Fruit fly (Drosophila melanogaster) whole organism, prepupa: ENCODE results near the gene CG15824.

Source experiments
- Blimp-1 ChIP-seq: fragments of 200-800 bp; sonication (Bioruptor generic); optimal IDR thresholded peaks from 3 replicates; lab custom pipeline; 2017; ENCODE audit warnings: missing biosample characterization, missing genetic modification characterization, mild to moderate bottlenecking, moderate library complexity, missing genetic modification reagents
- CG10631 ChIP-seq: fragments of 200-800 bp; sonication (Bioruptor generic); optimal IDR thresholded peaks from 2 replicates; lab custom pipeline; 2016; ENCODE audit warnings: missing biosample characterization, missing genetic modification characterization
- CG10669 ChIP-seq: fragments of 200-800 bp; sonication (Bioruptor generic); optimal IDR thresholded peaks from 3 replicates; lab custom pipeline; 2018; ENCODE audit warnings: missing biosample characterization, mild to moderate bottlenecking, missing genetic modification characterization, moderate library complexity
- CG11294 ChIP-seq: fragments of 200-800 bp; sonication (Bioruptor generic); IDR thresholded peaks from 2 replicates; pipeline ENCODE4 v1.3.6; 2022; ENCODE audit warnings: missing biosample characterization, missing genetic modification characterization
- CG11762 ChIP-seq: fragments of 200-800 bp; sonication (Bioruptor generic); optimal IDR thresholded peaks from 3 replicates; lab custom pipeline; 2016; ENCODE audit warnings: missing biosample characterization, missing genetic modification characterization; ENCODE audit not compliant: insufficient read depth
- CG11902 ChIP-seq: fragments of 200-800 bp; sonication (Bioruptor generic); optimal IDR thresholded peaks from 3 replicates; lab custom pipeline; 2016; ENCODE audit warnings: missing biosample characterization, missing genetic modification characterization
- CG15336 ChIP-seq: fragments of 200-800 bp; sonication (Bioruptor generic); IDR thresholded peaks from 2 replicates; pipeline ENCODE4 v1.3.6; 2022; ENCODE audit warnings: missing biosample characterization, missing genetic modification characterization
- CG16779 ChIP-seq: fragments of 200-800 bp; sonication (Bioruptor generic); optimal IDR thresholded peaks from 3 replicates; lab custom pipeline; 2017; ENCODE audit warnings: missing biosample characterization, mild to moderate bottlenecking, missing genetic modification characterization
- CG31627 ChIP-seq: fragments of 200-800 bp; sonication (Bioruptor generic); optimal IDR thresholded peaks from 3 replicates; lab custom pipeline; 2016; ENCODE audit warnings: missing biosample characterization, missing genetic modification characterization
- CG32006 ChIP-seq: fragments of 200-800 bp; sonication (Bioruptor generic); optimal IDR thresholded peaks from 3 replicates; lab custom pipeline; 2017; ENCODE audit warnings: missing biosample characterization, mild to moderate bottlenecking, missing genetic modification characterization
- CG34406 ChIP-seq: fragments of 200-800 bp; sonication (Bioruptor generic); optimal IDR thresholded peaks from 3 replicates; lab custom pipeline; 2016; ENCODE audit warnings: missing biosample characterization, missing genetic modification characterization
- CG3919 ChIP-seq: fragments of 200-800 bp; sonication (Bioruptor generic); optimal IDR thresholded peaks from 3 replicates; lab custom pipeline; 2016; ENCODE audit warnings: missing biosample characterization, missing genetic modification characterization
- CG6163 ChIP-seq: fragments of 200-800 bp; sonication (Bioruptor generic); IDR thresholded peaks from 3 replicates; pipeline ENCODE4 v1.3.6; 2022; ENCODE audit warnings: missing biosample characterization, missing genetic modification characterization
- CG6276 ChIP-seq: fragments of 200-800 bp; sonication (Bioruptor generic); optimal IDR thresholded peaks from 2 replicates; lab custom pipeline; 2017; ENCODE audit warnings: missing biosample characterization, mild to moderate bottlenecking, missing genetic modification characterization
- CG6792 ChIP-seq: fragments of 200-800 bp; sonication (Bioruptor generic); optimal IDR thresholded peaks from 3 replicates; lab custom pipeline; 2016; ENCODE audit warnings: missing biosample characterization, missing genetic modification characterization
- CG6808 ChIP-seq: fragments of 200-800 bp; sonication (Bioruptor generic); optimal IDR thresholded peaks from 3 replicates; lab custom pipeline; 2017; ENCODE audit warnings: missing biosample characterization, missing genetic modification characterization, mild to moderate bottlenecking, moderate library complexity, missing genetic modification reagents
- CG6854 ChIP-seq: fragments of 200-800 bp; sonication (Bioruptor generic); optimal IDR thresholded peaks from 2 replicates; lab custom pipeline; 2017; ENCODE audit warnings: missing biosample characterization, mild to moderate bottlenecking, missing genetic modification characterization
- CG8119 ChIP-seq: fragments of 200-800 bp; sonication (Bioruptor generic); IDR thresholded peaks from 3 replicates; pipeline ENCODE4 v1.3.6; 2022; ENCODE audit warnings: missing biosample characterization, missing genetic modification characterization
- CG8319 ChIP-seq: fragments of 200-800 bp; sonication (Bioruptor generic); optimal IDR thresholded peaks from 3 replicates; lab custom pipeline; 2016; ENCODE audit warnings: missing biosample characterization, missing genetic modification characterization
- CG8632 ChIP-seq: fragments of 200-800 bp; sonication (Bioruptor generic); optimal IDR thresholded peaks from 3 replicates; lab custom pipeline; 2016; ENCODE audit warnings: missing biosample characterization, missing genetic modification characterization
- CG9139 ChIP-seq: fragments of 200-800 bp; sonication (Bioruptor generic); optimal IDR thresholded peaks from 3 replicates; lab custom pipeline; 2017; ENCODE audit warnings: missing biosample characterization, mild to moderate bottlenecking, missing genetic modification characterization
- Eip75B ChIP-seq: fragments of 200-800 bp; sonication (Bioruptor generic); optimal IDR thresholded peaks from 3 replicates; lab custom pipeline; 2016; ENCODE audit warnings: missing biosample characterization, missing genetic modification characterization
- Eip93F ChIP-seq: fragments of 200-800 bp; sonication (Bioruptor generic); optimal IDR thresholded peaks from 2 replicates; lab custom pipeline; 2016; ENCODE audit warnings: missing biosample characterization, mild to moderate bottlenecking, missing genetic modification characterization
- Ets21C ChIP-seq: fragments of 200-800 bp; sonication (Bioruptor generic); optimal IDR thresholded peaks from 3 replicates; lab custom pipeline; 2016; ENCODE audit warnings: missing biosample characterization, missing genetic modification characterization
- Ets96B ChIP-seq: fragments of 200-800 bp; optimal IDR thresholded peaks from 2 replicates; lab custom pipeline; 2019; ENCODE audit warnings: missing biosample characterization, mild to moderate bottlenecking, missing genetic modification characterization, moderate library complexity
- Gug ChIP-seq: fragments of 200-800 bp; sonication (Bioruptor generic); IDR thresholded peaks from 2 replicates; pipeline ENCODE4 v1.3.6; 2022; ENCODE audit warnings: missing biosample characterization, missing genetic modification characterization
- Hr38 ChIP-seq: sonication (Bioruptor generic); optimal IDR thresholded peaks from 2 replicates; lab custom pipeline; 2016; ENCODE audit warnings: missing biosample characterization, missing genetic modification characterization
- Hr4 ChIP-seq: fragments of 200-800 bp; sonication (Bioruptor generic); optimal IDR thresholded peaks from 3 replicates; lab custom pipeline; 2016; ENCODE audit warnings: missing biosample characterization, missing genetic modification characterization
- OdsH ChIP-seq: fragments of 200-800 bp; sonication (Bioruptor generic); optimal IDR thresholded peaks from 3 replicates; lab custom pipeline; 2016; ENCODE audit warnings: missing biosample characterization, missing genetic modification characterization
- Smox ChIP-seq: fragments of 200-800 bp; sonication (Bioruptor generic); optimal IDR thresholded peaks from 3 replicates; lab custom pipeline; 2016; ENCODE audit warnings: missing biosample characterization, missing genetic modification characterization
- Sox14 ChIP-seq: fragments of 200-800 bp; sonication (Bioruptor generic); optimal IDR thresholded peaks from 3 replicates; lab custom pipeline; 2016; ENCODE audit warnings: missing biosample characterization, missing genetic modification characterization
- Sox15 ChIP-seq: fragments of 200-800 bp; sonication (Bioruptor generic); optimal IDR thresholded peaks from 3 replicates; lab custom pipeline; 2016; ENCODE audit warnings: missing biosample characterization, missing genetic modification characterization
- achi ChIP-seq: fragments of 200-800 bp; sonication (Bioruptor generic); optimal IDR thresholded peaks from 3 replicates; lab custom pipeline; 2016; ENCODE audit warnings: missing biosample characterization, missing genetic modification characterization
- cyc ChIP-seq: fragments of 200-800 bp; sonication (Bioruptor generic); optimal IDR thresholded peaks from 3 replicates; lab custom pipeline; 2016; ENCODE audit warnings: missing biosample characterization, missing genetic modification characterization
- dac ChIP-seq: fragments of 200-800 bp; sonication (Bioruptor generic); optimal IDR thresholded peaks from 2 replicates; lab custom pipeline; 2017; ENCODE audit warnings: missing biosample characterization, mild to moderate bottlenecking, missing genetic modification characterization
- dsx ChIP-seq: fragments of 200-800 bp; optimal IDR thresholded peaks from 3 replicates; lab custom pipeline; 2019; ENCODE audit warnings: missing biosample characterization, mild to moderate bottlenecking, missing genetic modification characterization, moderate library complexity; ENCODE audit not compliant: poor library complexity, severe bottlenecking
- eg ChIP-seq: fragments of 200-800 bp; sonication (Bioruptor generic); IDR thresholded peaks from 3 replicates; pipeline ENCODE4 v1.3.6; 2022; ENCODE audit warnings: missing biosample characterization, missing genetic modification characterization
- esn ChIP-seq: fragments of 200-800 bp; sonication (Bioruptor generic); optimal IDR thresholded peaks from 2 replicates; lab custom pipeline; 2016; ENCODE audit warnings: missing biosample characterization, mild to moderate bottlenecking, missing genetic modification characterization, moderate library complexity
- fd59A ChIP-seq: fragments of 200-800 bp; sonication (Bioruptor generic); optimal IDR thresholded peaks from 2 replicates; lab custom pipeline; 2017; ENCODE audit warnings: missing biosample characterization, mild to moderate bottlenecking, missing genetic modification characterization, missing genetic modification reagents
- fd85E ChIP-seq: fragments of 200-800 bp; sonication (Bioruptor generic); optimal IDR thresholded peaks from 3 replicates; lab custom pipeline; 2016; ENCODE audit warnings: missing biosample characterization, missing genetic modification characterization
- fkh ChIP-seq: fragments of 200-800 bp; sonication (Bioruptor generic); optimal IDR thresholded peaks from 3 replicates; lab custom pipeline; 2017; ENCODE audit warnings: missing biosample characterization, mild to moderate bottlenecking, missing genetic modification characterization, moderate library complexity
- salr ChIP-seq, 2 experiments: fragments of 200-800 bp; sonication (Bioruptor generic); optimal IDR thresholded peaks; 3 replicates each; lab custom pipeline; 2016 to 2018; ENCODE audit warnings: missing biosample characterization in 2 of 2, missing genetic modification characterization in 2 of 2, mild to moderate bottlenecking in 1 of 2
- ss ChIP-seq, 2 experiments: fragments of 200-800 bp; sonication (Bioruptor generic); optimal IDR thresholded peaks; 2 replicates in 1 of 2; 3 replicates in 1 of 2; lab custom pipeline; 2017 to 2018; ENCODE audit warnings: mild to moderate bottlenecking in 2 of 2, missing biosample characterization in 2 of 2, missing genetic modification characterization in 2 of 2, moderate library complexity in 1 of 2
- topi ChIP-seq: fragments of 200-800 bp; sonication (Bioruptor generic); optimal IDR thresholded peaks from 3 replicates; lab custom pipeline; 2016; ENCODE audit warnings: missing biosample characterization, missing genetic modification characterization
- vri ChIP-seq: fragments of 200-800 bp; sonication (Bioruptor generic); optimal IDR thresholded peaks from 3 replicates; lab custom pipeline; 2016; ENCODE audit warnings: missing biosample characterization, mild to moderate bottlenecking, missing genetic modification characterization

Gene CG15824

DNA sequence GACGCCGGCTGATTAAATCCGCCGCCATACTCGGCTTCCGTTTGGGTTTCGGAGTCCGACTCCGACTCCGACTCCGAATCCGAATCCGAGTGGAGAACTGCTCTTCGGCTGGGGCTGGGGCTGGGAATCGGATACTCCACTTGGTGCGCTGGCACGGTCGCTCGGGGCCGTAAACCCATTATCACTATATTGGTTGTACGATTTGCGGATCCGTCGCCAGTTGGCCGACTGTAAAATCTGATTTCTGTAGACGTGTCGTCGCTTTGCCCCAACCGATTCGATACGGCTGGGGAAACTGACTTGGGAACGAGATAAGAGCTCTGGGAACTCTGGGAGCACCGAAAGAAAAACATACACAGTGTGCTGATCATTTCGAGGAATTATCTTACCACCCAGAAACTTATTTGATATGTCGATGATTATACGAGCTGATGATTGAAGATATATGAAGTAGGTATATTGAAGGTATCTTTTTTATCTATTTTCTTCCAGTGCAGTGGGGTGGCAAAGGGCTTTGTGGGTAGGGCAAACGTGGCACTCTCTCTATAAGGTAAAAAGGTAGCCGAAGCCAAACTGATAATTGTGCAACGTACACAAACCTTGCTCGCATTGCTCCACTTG is 26.9 kb downstream of the CG15824 start (continued):
- TF ChIP-seq CG8632 (GFP tag; lab: Kevin White, UChicago) (no peak), Hr4 (GFP tag; lab: Kevin White, UChicago) (no peak), eg (GFP tag; lab: Robert Waterston, UW) (0 out of 3 replicates have a peak, but pooled peaks have one; percentile 34), CG10631 (GFP tag; lab: Kevin White, UChicago) (peak; percentile 13), Eip93F (no peak), CG6792 (GFP tag; lab: Kevin White, UChicago) (peak; percentile 40), CG34406 (GFP tag; lab: Kevin White, UChicago) (no peak), fd85E (GFP tag; lab: Kevin White, UChicago) (no peak)

DNA sequence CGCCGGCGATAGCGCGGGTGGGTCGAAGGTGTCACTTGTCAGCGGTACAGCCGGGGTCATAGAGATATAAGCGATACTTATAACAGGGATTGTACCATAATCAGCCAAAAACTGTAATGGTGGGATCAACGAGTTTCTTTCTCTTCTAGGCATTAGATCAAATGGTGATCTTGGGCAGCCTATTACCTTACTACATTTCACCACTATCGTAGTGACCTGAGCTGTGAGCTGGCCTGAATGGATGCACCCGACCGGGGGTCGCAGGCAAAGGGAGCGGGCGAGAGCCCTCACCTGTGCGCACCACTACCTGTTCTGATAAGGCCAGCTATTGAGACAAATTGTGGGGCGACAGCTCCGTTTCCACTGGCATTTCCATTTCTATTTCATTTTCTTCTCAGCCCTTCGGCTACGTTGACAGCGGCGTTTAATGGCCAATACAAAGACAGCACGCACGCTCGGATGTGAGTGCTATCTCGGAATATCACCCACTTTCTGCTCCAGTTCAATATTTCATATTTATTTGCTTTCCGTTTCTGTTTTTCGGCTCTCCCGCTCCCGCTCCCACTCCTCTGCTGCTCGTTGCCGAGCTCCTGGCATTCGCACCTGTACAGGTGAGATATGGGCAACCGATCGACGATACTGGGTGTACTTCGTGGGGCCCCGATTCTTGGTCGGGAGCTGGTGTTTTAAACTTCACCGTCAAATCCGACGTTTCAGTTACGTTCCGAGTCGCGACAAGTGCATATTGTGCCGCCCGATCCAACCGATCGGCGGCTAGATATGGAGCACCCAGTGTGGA is 28.1 kb downstream of the CG15824 start:
- peak; percentile 17 for TF ChIP-seq Sox15 (GFP tag; lab: Kevin White, UChicago)
- no peak for TF ChIP-seq fd85E (GFP tag; lab: Kevin White, UChicago)
- TF ChIP-seq Ets21C (GFP tag; lab: Kevin White, UChicago) = no peak
- no peak for TF ChIP-seq vri (GFP tag; lab: Kevin White, UChicago)
- no peak for TF ChIP-seq CG6854 (GFP tag; lab: Kevin White, UChicago)
- TF ChIP-seq Gug = peak; percentile 29; the same call in 1 of the 2 replicates
- no peak for TF ChIP-seq ss (GFP tag; optimal IDR thresholded peaks at IDR 0.05; lab: Kevin White, UChicago)
- peak; percentile 16 for TF ChIP-seq Sox14 (GFP tag; lab: Kevin White, UChicago)
- TF ChIP-seq fkh = peak; percentile 20
- peak; percentile 24 for TF ChIP-seq CG6276 (GFP tag; lab: Kevin White, UChicago)
- TF ChIP-seq Smox (GFP tag; lab: Kevin White, UChicago) = no peak
- TF ChIP-seq CG15336 (GFP tag; lab: Robert Waterston, UW) = 0 out of 2 replicates have a peak, but pooled peaks have one; percentile 35
- peak; percentile 28 for TF ChIP-seq esn (GFP tag; lab: Kevin White, UChicago)
- TF ChIP-seq CG8319 = peak; percentile 4
- peak; percentile 28 for TF ChIP-seq Hr4 (GFP tag; lab: Kevin White, UChicago)
- peak; percentile 73 for TF ChIP-seq CG6163 (GFP tag; lab: Robert Waterston, UW)
- TF ChIP-seq CG11294 (GFP tag; lab: Robert Waterston, UW) = no peak
- TF ChIP-seq CG11762 (GFP tag; lab: Kevin White, UChicago) = no peak
- no peak for TF ChIP-seq salr (GFP tag; optimal IDR thresholded peaks at IDR 0.05; lab: Kevin White, UChicago)
- TF ChIP-seq CG16779 (tag; lab: Kevin White, UChicago) = no peak
- TF ChIP-seq OdsH (GFP tag; lab: Kevin White, UChicago) = peak; percentile 17
- TF ChIP-seq achi (GFP tag; lab: Kevin White, UChicago) = peak; percentile 37
- TF ChIP-seq dac (GFP tag; lab: Kevin White, UChicago) = no peak
- TF ChIP-seq CG10631 (GFP tag; lab: Kevin White, UChicago) = peak; percentile 23
- no peak for TF ChIP-seq CG10669
- TF ChIP-seq CG11902 (GFP tag; lab: Kevin White, UChicago) = peak; percentile 47
- peak; percentile 36 for TF ChIP-seq CG32006
- no peak for TF ChIP-seq Hr38 (GFP tag; lab: Kevin White, UChicago)
- TF ChIP-seq Eip75B (GFP tag; lab: Kevin White, UChicago) = peak; percentile 26
- TF ChIP-seq Eip93F = no peak
- no peak for TF ChIP-seq dsx (GFP tag; lab: Kevin White, UChicago)
- TF ChIP-seq eg (GFP tag; lab: Robert Waterston, UW) = peak; percentile 74
- TF ChIP-seq Ets96B (tag; lab: Kevin White, UChicago) = peak; percentile 36
- TF ChIP-seq CG8119 (GFP tag; lab: Robert Waterston, UW) = peak; percentile 37; the same call in 1 of the 3 replicates
- TF ChIP-seq CG6792 (GFP tag; lab: Kevin White, UChicago) = peak; percentile 24
- TF ChIP-seq CG31627 (GFP tag; lab: Kevin White, UChicago) = peak; percentile 3
- no peak for TF ChIP-seq CG9139 (GFP tag; lab: Kevin White, UChicago)
- TF ChIP-seq CG3919 (GFP tag; lab: Kevin White, UChicago) = peak; percentile 47
- no peak for TF ChIP-seq Blimp-1 (GFP tag; lab: Kevin White, UChicago)
- TF ChIP-seq fd59A (GFP tag; lab: Kevin White, UChicago) = no peak
- no peak for TF ChIP-seq CG6808 (GFP tag; lab: Kevin White, UChicago)
- peak; percentile 46 for TF ChIP-seq CG34406 (GFP tag; lab: Kevin White, UChicago)
- peak; percentile 16 for TF ChIP-seq cyc
- peak; percentile 28 for TF ChIP-seq topi
